In the genomic region with DNA sequence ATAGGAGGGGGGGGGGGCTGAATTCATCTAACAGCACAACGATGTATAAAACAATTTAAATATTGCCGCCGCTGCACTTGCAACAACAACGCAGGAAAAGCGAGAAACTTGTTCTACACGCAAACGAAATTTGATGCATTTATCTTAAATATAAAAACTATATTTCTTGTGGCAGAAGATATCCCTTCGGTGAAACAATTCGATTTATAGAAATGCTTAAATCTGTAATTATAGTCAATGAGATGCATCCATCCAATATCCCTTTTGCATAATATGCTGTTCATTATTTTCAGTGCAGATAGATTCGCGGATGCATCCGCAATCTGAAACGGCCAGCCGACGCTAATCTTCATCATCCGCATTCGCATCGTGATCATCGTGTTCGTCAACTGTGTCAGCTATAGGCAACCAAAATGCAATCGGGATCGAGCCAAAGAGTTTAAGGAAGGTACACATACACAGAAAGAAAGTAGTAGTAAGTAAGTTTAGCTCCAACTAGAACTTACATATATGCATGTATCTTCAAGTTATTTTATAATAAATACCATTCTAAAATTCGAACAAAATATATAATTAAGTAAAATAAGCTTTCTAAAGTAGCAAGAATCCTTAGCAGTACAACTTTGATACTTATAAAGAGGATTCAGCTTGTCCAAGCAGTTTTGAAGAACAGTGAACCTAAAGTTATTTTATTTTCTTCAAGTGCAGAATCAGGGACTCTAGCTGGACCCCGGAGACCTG, we compare ENCODE assay signal across 3 fruit fly cellular contexts.
A peak's percentile ranks its signal among the peaks of the same experiment; 100 is the strongest.
TF ChIP-seq lines count a peak whose summit lies in the region.

No protein-coding gene starts in this region.

- TF ChIP-seq CTCF in whole organism, embryonic (GFP tag; optimal IDR thresholded peaks at IDR 0.05; lab: Kevin White, UChicago), result no peak

TF ChIP-seq in whole organism, embryonic, 481 proteins besides CTCF, POLR2A, EP300 and RAD21:
- no peak for TF ChIP-seq oc (tag; optimal IDR thresholded peaks at IDR 0.05; lab: Kevin White, UChicago)
- TF ChIP-seq CG2875 (GFP tag; optimal IDR thresholded peaks at IDR 0.05; lab: Kevin White, UChicago), result no peak
- no peak for TF ChIP-seq tap (tag; optimal IDR thresholded peaks at IDR 0.05; lab: Kevin White, UChicago)
- TF ChIP-seq D (optimal IDR thresholded peaks at IDR 0.05; lab: Kevin White, UChicago), result no peak
- no peak for TF ChIP-seq D (GFP tag; optimal IDR thresholded peaks at IDR 0.05; lab: Kevin White, UChicago)
- peak in 1 of 2 experiments; percentile 36 for TF ChIP-seq bsh (GFP tag; optimal IDR thresholded peaks at IDR 0.05; lab: Kevin White, UChicago)
- TF ChIP-seq Drgx (GFP tag; IDR thresholded peaks at IDR 0.05; lab: Robert Waterston, UW), result peak; percentile 57
- no peak for TF ChIP-seq prd (optimal IDR thresholded peaks at IDR 0.05; lab: Kevin White, UChicago)
- no peak for TF ChIP-seq prd (GFP tag; IDR thresholded peaks at IDR 0.05; lab: Robert Waterston, UW)
- TF ChIP-seq sob (GFP tag; IDR thresholded peaks at IDR 0.05; lab: Robert Waterston, UW), result no peak
- TF ChIP-seq Hr51 (GFP tag; optimal IDR thresholded peaks at IDR 0.05; lab: Kevin White, UChicago), result no peak
- TF ChIP-seq sqz (GFP tag; optimal IDR thresholded peaks at IDR 0.05; lab: Kevin White, UChicago), result no peak
- no peak for TF ChIP-seq CG4404 (GFP tag; IDR thresholded peaks at IDR 0.05; lab: Robert Waterston, UW)
- no peak for TF ChIP-seq Dfd (GFP tag; optimal IDR thresholded peaks at IDR 0.05; lab: Kevin White, UChicago)
- no peak for TF ChIP-seq Meics (GFP tag; optimal IDR thresholded peaks at IDR 0.05; lab: Kevin White, UChicago)
- no peak for TF ChIP-seq CG17912 (GFP tag; optimal IDR thresholded peaks at IDR 0.05; lab: Kevin White, UChicago)
- TF ChIP-seq ttk (GFP tag; IDR thresholded peaks at IDR 0.05; lab: Robert Waterston, UW), result no peak
- TF ChIP-seq btn (GFP tag; optimal IDR thresholded peaks at IDR 0.05; lab: Kevin White, UChicago), result no peak

TF ChIP-seq in whole organism, prepupa, 60 proteins besides CTCF, POLR2A, EP300 and RAD21 (continues in another document):
- TF ChIP-seq ss (GFP tag; optimal IDR thresholded peaks at IDR 0.05; lab: Kevin White, UChicago) (peak; percentile 21 to 55), CG6276 (GFP tag; optimal IDR thresholded peaks at IDR 0.05; lab: Kevin White, UChicago) (peak; percentile 56), CG15336 (GFP tag; IDR thresholded peaks at IDR 0.05; lab: Robert Waterston, UW) (peak; percentile 70), CG11762 (GFP tag; optimal IDR thresholded peaks at IDR 0.05; lab: Kevin White, UChicago; ENCODE audit: insufficient read depth) (no peak), CG10631 (GFP tag; optimal IDR thresholded peaks at IDR 0.05; lab: Kevin White, UChicago) (peak; percentile 24), CG16779 (tag; optimal IDR thresholded peaks at IDR 0.05; lab: Kevin White, UChicago) (no peak), Sox15 (GFP tag; optimal IDR thresholded peaks at IDR 0.05; lab: Kevin White, UChicago) (no peak), fd85E (GFP tag; optimal IDR thresholded peaks at IDR 0.05; lab: Kevin White, UChicago) (no peak), CG10669 (GFP tag; optimal IDR thresholded peaks at IDR 0.05; lab: Kevin White, UChicago) (peak; percentile 5), CG6163 (GFP tag; IDR thresholded peaks at IDR 0.05; lab: Robert Waterston, UW) (peak; percentile 82), CG3919 (GFP tag; optimal IDR thresholded peaks at IDR 0.05; lab: Kevin White, UChicago) (peak; percentile 65), Sox14 (GFP tag; optimal IDR thresholded peaks at IDR 0.05; lab: Kevin White, UChicago) (peak; percentile 12), Hr39 (GFP tag; optimal IDR thresholded peaks at IDR 0.05; lab: Kevin White, UChicago) (no peak), dac (GFP tag; optimal IDR thresholded peaks at IDR 0.05; lab: Kevin White, UChicago) (peak; percentile 38), Eip78C (GFP tag; lab: Kevin White, UChicago) (peak; percentile 66), dsx (GFP tag; optimal IDR thresholded peaks at IDR 0.05; lab: Kevin White, UChicago; ENCODE audit: poor library complexity, severe bottlenecking) (peak; percentile 13), OdsH (GFP tag; optimal IDR thresholded peaks at IDR 0.05; lab: Kevin White, UChicago) (peak; percentile 35), CG34406 (GFP tag; optimal IDR thresholded peaks at IDR 0.05; lab: Kevin White, UChicago) (no peak), net (GFP tag; optimal IDR thresholded peaks at IDR 0.05; lab: Kevin White, UChicago) (no peak), CG1621 (tag; optimal IDR thresholded peaks at IDR 0.05; lab: Kevin White, UChicago) (no peak), eg (GFP tag; IDR thresholded peaks at IDR 0.05; lab: Robert Waterston, UW) (peak; percentile 69), CG6792 (GFP tag; optimal IDR thresholded peaks at IDR 0.05; lab: Kevin White, UChicago) (no peak), CG8632 (GFP tag; optimal IDR thresholded peaks at IDR 0.05; lab: Kevin White, UChicago) (no peak), CG8119 (GFP tag; IDR thresholded peaks at IDR 0.05; lab: Robert Waterston, UW) (peak; percentile 51; the same call in 2 of the 3 replicates), Hr4 (GFP tag; optimal IDR thresholded peaks at IDR 0.05; lab: Kevin White, UChicago) (peak; percentile 46), salr (GFP tag; optimal IDR thresholded peaks at IDR 0.05; lab: Kevin White, UChicago) (peak in 1 of 2 experiments; percentile 44), Ets96B (tag; optimal IDR thresholded peaks at IDR 0.05; lab: Kevin White, UChicago) (no peak), CG3032 (tag; optimal IDR thresholded peaks at IDR 0.05; lab: Kevin White, UChicago) (peak; percentile 36), CG6808 (GFP tag; optimal IDR thresholded peaks at IDR 0.05; lab: Kevin White, UChicago) (peak; percentile 30), Gug (GFP tag; IDR thresholded peaks at IDR 0.05; lab: Robert Waterston, UW) (peak; percentile 33), CG8319 (GFP tag; optimal IDR thresholded peaks at IDR 0.05; lab: Kevin White, UChicago) (no peak), Eip75B (GFP tag; optimal IDR thresholded peaks at IDR 0.05; lab: Kevin White, UChicago) (peak; percentile 17), Lpt (GFP tag; optimal IDR thresholded peaks at IDR 0.05; lab: Kevin White, UChicago) (peak; percentile 41), achi (GFP tag; optimal IDR thresholded peaks at IDR 0.05; lab: Kevin White, UChicago) (peak; percentile 30)

TF ChIP-seq in whole organism, pupa, 21 proteins besides CTCF, POLR2A, EP300 and RAD21:
- TF ChIP-seq Snoo (tag; optimal IDR thresholded peaks at IDR 0.05; lab: Kevin White, UChicago) (no peak), Ets98B (GFP tag; IDR thresholded peaks at IDR 0.05; lab: Robert Waterston, UW) (peak; percentile 70), gl (tag; optimal IDR thresholded peaks at IDR 0.05; lab: Kevin White, UChicago) (no peak), CG8159 (tag; optimal IDR thresholded peaks at IDR 0.05; lab: Kevin White, UChicago) (peak; percentile 51), Pif1B (GFP tag; optimal IDR thresholded peaks at IDR 0.05; lab: Kevin White, UChicago) (peak; percentile 11), CG14655 (GFP tag; optimal IDR thresholded peaks at IDR 0.05; lab: Kevin White, UChicago) (peak; percentile 82), fd96Ca (GFP tag; IDR thresholded peaks at IDR 0.05; lab: Robert Waterston, UW) (peak; percentile 73), Pif1A (GFP tag; optimal IDR thresholded peaks at IDR 0.05; lab: Kevin White, UChicago) (no peak), CG9948 (tag; optimal IDR thresholded peaks at IDR 0.05; lab: Kevin White, UChicago) (peak; percentile 30), CG32121 (GFP tag; IDR thresholded peaks at IDR 0.05; lab: Robert Waterston, UW) (no peak), CG15710 (tag; optimal IDR thresholded peaks at IDR 0.05; lab: Kevin White, UChicago) (peak; percentile 41), EcR (GFP tag; optimal IDR thresholded peaks at IDR 0.05; lab: Kevin White, UChicago) (no peak), CG10348 (GFP tag; IDR thresholded peaks at IDR 0.05; lab: Robert Waterston, UW) (no peak), D1 (tag; optimal IDR thresholded peaks at IDR 0.05; lab: Kevin White, UChicago) (no peak), CG34367 (tag; optimal IDR thresholded peaks at IDR 0.05; lab: Kevin White, UChicago) (no peak), rn (GFP tag; IDR thresholded peaks at IDR 0.05; lab: Robert Waterston, UW) (peak; percentile 32; the same call in 1 of the 2 replicates), CG17806 (tag; optimal IDR thresholded peaks at IDR 0.05; lab: Kevin White, UChicago) (peak; percentile 29), CG4496 (GFP tag; IDR thresholded peaks at IDR 0.05; lab: Robert Waterston, UW) (peak; percentile 71; the same call in 2 of the 3 replicates), CG12605 (GFP tag; IDR thresholded peaks at IDR 0.05; lab: Robert Waterston, UW) (peak; percentile 59), CG8301 (tag; optimal IDR thresholded peaks at IDR 0.05; lab: Kevin White, UChicago) (peak; percentile 72), CG13204 (GFP tag; optimal IDR thresholded peaks at IDR 0.05; lab: Kevin White, UChicago) (no peak)
